Worm (Caenorhabditis elegans) whole organism, late embryonic: Measurements from ENCODE around the gene gos-28.

Experiments used
- F13H6.1 ChIP-seq: sonication (generic microtip); optimal IDR thresholded peaks from 2 replicates; lab custom pipeline; 2016; ENCODE audit warnings: missing genetic modification characterization, missing compliant biosample characterization
- Y22D7AL.16 ChIP-seq: sonication (generic microtip); optimal IDR thresholded peaks from 2 replicates; lab custom pipeline; 2016; ENCODE audit warnings: missing genetic modification characterization, missing compliant biosample characterization
- ama-1 ChIP-seq: fragments of 150-350 bp; optimal IDR thresholded peaks from 2 replicates; lab custom pipeline; 2014
- ceh-34 ChIP-seq: sonication (generic microtip); optimal IDR thresholded peaks from 2 replicates; lab custom pipeline; 2016; ENCODE audit warnings: mild to moderate bottlenecking, missing genetic modification characterization, missing compliant biosample characterization
- ceh-6 ChIP-seq: fragments of 200-800 bp; sonication (Bioruptor generic); optimal IDR thresholded peaks from 2 replicates; lab custom pipeline; 2018; ENCODE audit warnings: mild to moderate bottlenecking, missing genetic modification characterization, missing compliant biosample characterization
- elt-2 ChIP-seq: sonication (generic microtip); optimal IDR thresholded peaks from 2 replicates; lab custom pipeline; 2016; ENCODE audit warnings: missing genetic modification reagents, missing genetic modification characterization, missing compliant biosample characterization
- ets-4 ChIP-seq: sonication (generic microtip); optimal IDR thresholded peaks from 2 replicates; lab custom pipeline; 2016; ENCODE audit warnings: missing genetic modification characterization, missing compliant biosample characterization
- fkh-10 ChIP-seq: fragments of 150-350 bp; optimal IDR thresholded peaks from 2 replicates; lab custom pipeline; 2014; ENCODE audit warnings: missing biosample characterization, missing genetic modification reagents, missing genetic modification characterization
- mec-3 ChIP-seq: sonication (generic microtip); optimal IDR thresholded peaks from 2 replicates; lab custom pipeline; 2016; ENCODE audit warnings: borderline replicate concordance, missing genetic modification characterization, missing compliant biosample characterization
- nhr-11 ChIP-seq: fragments of 150-350 bp; optimal IDR thresholded peaks from 2 replicates; lab custom pipeline; 2014; ENCODE audit warnings: missing biosample characterization, missing genetic modification characterization
- odd-2 ChIP-seq: sonication (generic microtip); optimal IDR thresholded peaks from 2 replicates; lab custom pipeline; 2017; ENCODE audit warnings: antibody characterized with exemption, mild to moderate bottlenecking, missing genetic modification characterization, missing compliant biosample characterization
- pag-3 ChIP-seq: sonication (generic microtip); optimal IDR thresholded peaks from 2 replicates; lab custom pipeline; 2016; ENCODE audit warnings: missing compliant biosample characterization, missing genetic modification characterization, borderline replicate concordance
- tbx-2 ChIP-seq: sonication (generic microtip); optimal IDR thresholded peaks from 2 replicates; lab custom pipeline; 2016; ENCODE audit warnings: missing genetic modification characterization, missing compliant biosample characterization

- TF ChIP-seq pag-3 (no peak), F13H6.1 (tag; lab: Kevin White, UChicago) (no peak), odd-2 (no peak), tbx-2 (tag; lab: Kevin White, UChicago) (no peak), ets-4 (tag; lab: Kevin White, UChicago) (no peak), elt-2 (no peak), nhr-11 (tag; lab: Kevin White, UChicago) (no peak), ama-1 (lab: Kevin White, UChicago) (no peak), ceh-34 (tag; lab: Kevin White, UChicago) (no peak), ceh-6 (GFP tag; lab: Kevin White, UChicago) (no peak), mec-3 (tag; lab: Kevin White, UChicago) (no peak), Y22D7AL.16 (tag; lab: Kevin White, UChicago) (no peak), fkh-10 (no peak)
Measured at ce11 chrIII:7381546-7382171, 32.7 kb upstream of the gos-28 start, which contains the start of the genes hmg-4 and T20B12.3.
